Fruit fly (Drosophila melanogaster) whole organism, prepupa: ENCODE results near the gene Tim17b2.

Experiments
- Blimp-1 ChIP-seq: fragments of 200-800 bp; sonication (Bioruptor generic); optimal IDR thresholded peaks from 3 replicates; lab custom pipeline; 2017; ENCODE audit warnings: missing biosample characterization, missing genetic modification characterization, mild to moderate bottlenecking, moderate library complexity, missing genetic modification reagents
- CG10631 ChIP-seq: fragments of 200-800 bp; sonication (Bioruptor generic); optimal IDR thresholded peaks from 2 replicates; lab custom pipeline; 2016; ENCODE audit warnings: missing biosample characterization, missing genetic modification characterization
- CG10669 ChIP-seq: fragments of 200-800 bp; sonication (Bioruptor generic); optimal IDR thresholded peaks from 3 replicates; lab custom pipeline; 2018; ENCODE audit warnings: missing biosample characterization, mild to moderate bottlenecking, missing genetic modification characterization, moderate library complexity
- CG11294 ChIP-seq: fragments of 200-800 bp; sonication (Bioruptor generic); IDR thresholded peaks from 2 replicates; pipeline ENCODE4 v1.3.6; 2022; ENCODE audit warnings: missing biosample characterization, missing genetic modification characterization
- CG15336 ChIP-seq: fragments of 200-800 bp; sonication (Bioruptor generic); IDR thresholded peaks from 2 replicates; pipeline ENCODE4 v1.3.6; 2022; ENCODE audit warnings: missing biosample characterization, missing genetic modification characterization
- CG16779 ChIP-seq: fragments of 200-800 bp; sonication (Bioruptor generic); optimal IDR thresholded peaks from 3 replicates; lab custom pipeline; 2017; ENCODE audit warnings: missing biosample characterization, mild to moderate bottlenecking, missing genetic modification characterization
- CG3032 ChIP-seq: fragments of 200-800 bp; optimal IDR thresholded peaks from 2 replicates; lab custom pipeline; 2019; ENCODE audit warnings: missing biosample characterization, mild to moderate bottlenecking, missing genetic modification characterization, moderate library complexity
- CG31627 ChIP-seq: fragments of 200-800 bp; sonication (Bioruptor generic); optimal IDR thresholded peaks from 3 replicates; lab custom pipeline; 2016; ENCODE audit warnings: missing biosample characterization, missing genetic modification characterization
- CG32006 ChIP-seq: fragments of 200-800 bp; sonication (Bioruptor generic); optimal IDR thresholded peaks from 3 replicates; lab custom pipeline; 2017; ENCODE audit warnings: missing biosample characterization, mild to moderate bottlenecking, missing genetic modification characterization
- CG34406 ChIP-seq: fragments of 200-800 bp; sonication (Bioruptor generic); optimal IDR thresholded peaks from 3 replicates; lab custom pipeline; 2016; ENCODE audit warnings: missing biosample characterization, missing genetic modification characterization
- CG3919 ChIP-seq: fragments of 200-800 bp; sonication (Bioruptor generic); optimal IDR thresholded peaks from 3 replicates; lab custom pipeline; 2016; ENCODE audit warnings: missing biosample characterization, missing genetic modification characterization
- CG4318 ChIP-seq: fragments of 200-800 bp; sonication (Bioruptor generic); optimal IDR thresholded peaks from 3 replicates; lab custom pipeline; 2017; ENCODE audit warnings: missing biosample characterization, mild to moderate bottlenecking, missing genetic modification characterization
- CG6163 ChIP-seq: fragments of 200-800 bp; sonication (Bioruptor generic); IDR thresholded peaks from 3 replicates; pipeline ENCODE4 v1.3.6; 2022; ENCODE audit warnings: missing biosample characterization, missing genetic modification characterization
- CG6276 ChIP-seq: fragments of 200-800 bp; sonication (Bioruptor generic); optimal IDR thresholded peaks from 2 replicates; lab custom pipeline; 2017; ENCODE audit warnings: missing biosample characterization, mild to moderate bottlenecking, missing genetic modification characterization
- CG6792 ChIP-seq: fragments of 200-800 bp; sonication (Bioruptor generic); optimal IDR thresholded peaks from 3 replicates; lab custom pipeline; 2016; ENCODE audit warnings: missing biosample characterization, missing genetic modification characterization
- CG6808 ChIP-seq: fragments of 200-800 bp; sonication (Bioruptor generic); optimal IDR thresholded peaks from 3 replicates; lab custom pipeline; 2017; ENCODE audit warnings: missing biosample characterization, missing genetic modification characterization, mild to moderate bottlenecking, moderate library complexity, missing genetic modification reagents
- CG7368 ChIP-seq: fragments of 200-800 bp; sonication (Bioruptor generic); optimal IDR thresholded peaks from 3 replicates; lab custom pipeline; 2016; ENCODE audit warnings: missing biosample characterization, missing genetic modification characterization
- CG8119 ChIP-seq: fragments of 200-800 bp; sonication (Bioruptor generic); IDR thresholded peaks from 3 replicates; pipeline ENCODE4 v1.3.6; 2022; ENCODE audit warnings: missing biosample characterization, missing genetic modification characterization
- CG8319 ChIP-seq: fragments of 200-800 bp; sonication (Bioruptor generic); optimal IDR thresholded peaks from 3 replicates; lab custom pipeline; 2016; ENCODE audit warnings: missing biosample characterization, missing genetic modification characterization
- CG9139 ChIP-seq: fragments of 200-800 bp; sonication (Bioruptor generic); optimal IDR thresholded peaks from 3 replicates; lab custom pipeline; 2017; ENCODE audit warnings: missing biosample characterization, mild to moderate bottlenecking, missing genetic modification characterization
- Eip75B ChIP-seq: fragments of 200-800 bp; sonication (Bioruptor generic); optimal IDR thresholded peaks from 3 replicates; lab custom pipeline; 2016; ENCODE audit warnings: missing biosample characterization, missing genetic modification characterization
- Eip78C ChIP-seq: fragments of 200-800 bp; sonication (Bioruptor generic); peaks from one replicate; lab custom pipeline; 2016; ENCODE audit warnings: missing biosample characterization, missing genetic modification characterization
- Ets21C ChIP-seq: fragments of 200-800 bp; sonication (Bioruptor generic); optimal IDR thresholded peaks from 3 replicates; lab custom pipeline; 2016; ENCODE audit warnings: missing biosample characterization, missing genetic modification characterization
- Ets96B ChIP-seq: fragments of 200-800 bp; optimal IDR thresholded peaks from 2 replicates; lab custom pipeline; 2019; ENCODE audit warnings: missing biosample characterization, mild to moderate bottlenecking, missing genetic modification characterization, moderate library complexity
- Hr38 ChIP-seq: sonication (Bioruptor generic); optimal IDR thresholded peaks from 2 replicates; lab custom pipeline; 2016; ENCODE audit warnings: missing biosample characterization, missing genetic modification characterization
- Hr39 ChIP-seq: fragments of 200-800 bp; sonication (Bioruptor generic); optimal IDR thresholded peaks from 2 replicates; lab custom pipeline; 2016; ENCODE audit warnings: missing biosample characterization, missing genetic modification characterization
- Hr4 ChIP-seq: fragments of 200-800 bp; sonication (Bioruptor generic); optimal IDR thresholded peaks from 3 replicates; lab custom pipeline; 2016; ENCODE audit warnings: missing biosample characterization, missing genetic modification characterization
- Lpt ChIP-seq: fragments of 200-800 bp; sonication (Bioruptor generic); optimal IDR thresholded peaks from 3 replicates; lab custom pipeline; 2016; ENCODE audit warnings: missing biosample characterization, missing genetic modification characterization
- Met ChIP-seq: fragments of 200-800 bp; sonication (Bioruptor generic); optimal IDR thresholded peaks from 3 replicates; lab custom pipeline; 2016; ENCODE audit warnings: missing biosample characterization, missing genetic modification characterization
- OdsH ChIP-seq: fragments of 200-800 bp; sonication (Bioruptor generic); optimal IDR thresholded peaks from 3 replicates; lab custom pipeline; 2016; ENCODE audit warnings: missing biosample characterization, missing genetic modification characterization
- Smox ChIP-seq: fragments of 200-800 bp; sonication (Bioruptor generic); optimal IDR thresholded peaks from 3 replicates; lab custom pipeline; 2016; ENCODE audit warnings: missing biosample characterization, missing genetic modification characterization
- Sox14 ChIP-seq: fragments of 200-800 bp; sonication (Bioruptor generic); optimal IDR thresholded peaks from 3 replicates; lab custom pipeline; 2016; ENCODE audit warnings: missing biosample characterization, missing genetic modification characterization
- Sox15 ChIP-seq: fragments of 200-800 bp; sonication (Bioruptor generic); optimal IDR thresholded peaks from 3 replicates; lab custom pipeline; 2016; ENCODE audit warnings: missing biosample characterization, missing genetic modification characterization
- achi ChIP-seq: fragments of 200-800 bp; sonication (Bioruptor generic); optimal IDR thresholded peaks from 3 replicates; lab custom pipeline; 2016; ENCODE audit warnings: missing biosample characterization, missing genetic modification characterization
- acj6 ChIP-seq: fragments of 200-800 bp; sonication (Bioruptor generic); optimal IDR thresholded peaks from 3 replicates; lab custom pipeline; 2016; ENCODE audit warnings: missing biosample characterization, missing genetic modification characterization
- cyc ChIP-seq: fragments of 200-800 bp; sonication (Bioruptor generic); optimal IDR thresholded peaks from 3 replicates; lab custom pipeline; 2016; ENCODE audit warnings: missing biosample characterization, missing genetic modification characterization
- dac ChIP-seq: fragments of 200-800 bp; sonication (Bioruptor generic); optimal IDR thresholded peaks from 2 replicates; lab custom pipeline; 2017; ENCODE audit warnings: missing biosample characterization, mild to moderate bottlenecking, missing genetic modification characterization
- dsx ChIP-seq: fragments of 200-800 bp; optimal IDR thresholded peaks from 3 replicates; lab custom pipeline; 2019; ENCODE audit warnings: missing biosample characterization, mild to moderate bottlenecking, missing genetic modification characterization, moderate library complexity; ENCODE audit not compliant: poor library complexity, severe bottlenecking
- eg ChIP-seq: fragments of 200-800 bp; sonication (Bioruptor generic); IDR thresholded peaks from 3 replicates; pipeline ENCODE4 v1.3.6; 2022; ENCODE audit warnings: missing biosample characterization, missing genetic modification characterization
- esn ChIP-seq: fragments of 200-800 bp; sonication (Bioruptor generic); optimal IDR thresholded peaks from 2 replicates; lab custom pipeline; 2016; ENCODE audit warnings: missing biosample characterization, mild to moderate bottlenecking, missing genetic modification characterization, moderate library complexity
- fd59A ChIP-seq: fragments of 200-800 bp; sonication (Bioruptor generic); optimal IDR thresholded peaks from 2 replicates; lab custom pipeline; 2017; ENCODE audit warnings: missing biosample characterization, mild to moderate bottlenecking, missing genetic modification characterization, missing genetic modification reagents
- fd85E ChIP-seq: fragments of 200-800 bp; sonication (Bioruptor generic); optimal IDR thresholded peaks from 3 replicates; lab custom pipeline; 2016; ENCODE audit warnings: missing biosample characterization, missing genetic modification characterization
- fkh ChIP-seq: fragments of 200-800 bp; sonication (Bioruptor generic); optimal IDR thresholded peaks from 3 replicates; lab custom pipeline; 2017; ENCODE audit warnings: missing biosample characterization, mild to moderate bottlenecking, missing genetic modification characterization, moderate library complexity
- lz ChIP-seq: fragments of 200-800 bp; sonication (Bioruptor generic); optimal IDR thresholded peaks from 3 replicates; lab custom pipeline; 2016; ENCODE audit warnings: missing biosample characterization, missing genetic modification characterization
- net ChIP-seq: fragments of 200-800 bp; sonication (Bioruptor generic); optimal IDR thresholded peaks from 3 replicates; lab custom pipeline; 2016; ENCODE audit warnings: missing biosample characterization, missing genetic modification characterization
- pdm3 ChIP-seq: fragments of 200-800 bp; sonication (Bioruptor generic); optimal IDR thresholded peaks from 3 replicates; lab custom pipeline; 2016; ENCODE audit warnings: missing biosample characterization, missing genetic modification characterization
- salr ChIP-seq, 2 experiments: fragments of 200-800 bp; sonication (Bioruptor generic); optimal IDR thresholded peaks; 3 replicates each; lab custom pipeline; 2016 to 2018; ENCODE audit warnings: missing biosample characterization in 2 of 2, missing genetic modification characterization in 2 of 2, mild to moderate bottlenecking in 1 of 2
- spab ChIP-seq: fragments of 200-800 bp; sonication (Bioruptor generic); optimal IDR thresholded peaks from 2 replicates; lab custom pipeline; 2017; ENCODE audit warnings: missing biosample characterization, mild to moderate bottlenecking, missing genetic modification characterization, missing genetic modification reagents
- svp ChIP-seq: fragments of 200-800 bp; sonication (Bioruptor generic); peaks from one replicate; lab custom pipeline; 2016; ENCODE audit warnings: missing biosample characterization, missing genetic modification characterization
- topi ChIP-seq: fragments of 200-800 bp; sonication (Bioruptor generic); optimal IDR thresholded peaks from 3 replicates; lab custom pipeline; 2016; ENCODE audit warnings: missing biosample characterization, missing genetic modification characterization

The Tim17b2 gene

DNA sequence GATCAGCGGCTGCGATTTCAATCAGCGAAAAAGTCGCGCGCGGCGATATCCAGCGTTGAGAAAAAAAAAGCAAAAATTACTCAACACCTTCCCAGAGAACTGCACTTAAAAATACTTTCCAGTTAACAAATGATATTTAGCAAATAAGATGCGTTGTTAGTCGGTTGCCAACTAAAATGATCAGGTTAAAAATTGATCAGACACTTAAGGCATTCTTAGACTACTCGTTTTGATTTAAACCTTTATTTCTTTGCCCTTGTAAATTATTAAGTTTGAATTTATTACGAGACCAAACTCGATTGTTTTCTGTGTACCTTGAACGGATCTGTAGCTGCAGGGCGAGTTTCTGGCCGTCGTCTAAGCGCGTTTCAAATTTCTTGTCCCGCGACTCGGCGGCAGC, 18.6 kb upstream of the Tim17b2 start (continued):
- TF ChIP-seq CG11294 (GFP tag; lab: Robert Waterston, UW) (no peak), Met (peak; percentile 41), CG15336 (GFP tag; lab: Robert Waterston, UW) (peak; percentile 72), svp (peak; percentile 72), CG8319 (no peak), CG6276 (GFP tag; lab: Kevin White, UChicago) (peak; percentile 67), Ets96B (tag; lab: Kevin White, UChicago) (no peak), esn (peak; percentile 48)

DNA sequence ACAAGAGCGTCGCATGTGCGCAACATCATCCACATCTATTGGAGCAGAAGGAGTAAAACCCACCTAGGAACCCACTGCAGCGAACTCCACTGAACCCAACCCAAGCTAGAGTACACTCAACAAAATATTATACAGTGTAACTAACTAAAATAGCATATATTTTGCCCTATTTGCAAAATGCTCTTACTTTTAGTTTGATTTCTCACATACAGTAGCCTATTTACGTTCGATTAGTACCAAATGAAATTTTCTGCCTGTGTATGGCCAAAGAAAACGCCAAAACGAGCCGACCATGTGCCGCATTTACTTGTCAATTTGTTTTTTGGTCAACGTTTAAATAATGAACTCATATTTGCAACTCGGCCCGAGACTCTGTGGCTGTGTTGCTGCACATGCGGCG, 15.8 kb upstream of the Tim17b2 start:
- TF ChIP-seq Sox14 (peak; percentile 11), fd85E (GFP tag; lab: Kevin White, UChicago) (no peak), Eip75B (GFP tag; lab: Kevin White, UChicago) (no peak), Met (no peak), Eip78C (GFP tag; lab: Kevin White, UChicago) (peak; percentile 55), CG15336 (GFP tag; lab: Robert Waterston, UW) (peak; percentile 58), Smox (GFP tag; lab: Kevin White, UChicago) (no peak), net (GFP tag; lab: Kevin White, UChicago) (no peak), esn (no peak), Blimp-1 (no peak), CG11294 (GFP tag; lab: Robert Waterston, UW) (no peak), svp (no peak), CG6163 (GFP tag; lab: Robert Waterston, UW) (peak; percentile 59; the same call in 2 of the 3 replicates), CG32006 (peak; percentile 43), CG6808 (GFP tag; lab: Kevin White, UChicago) (no peak), CG7368 (GFP tag; lab: Kevin White, UChicago) (no peak), CG8119 (peak; percentile 65), cyc (GFP tag; lab: Kevin White, UChicago) (no peak), CG6792 (no peak), CG10669 (GFP tag; lab: Kevin White, UChicago) (no peak), CG3919 (GFP tag; lab: Kevin White, UChicago) (peak; percentile 12), CG31627 (GFP tag; lab: Kevin White, UChicago) (no peak), CG9139 (GFP tag; lab: Kevin White, UChicago) (no peak), dac (no peak), Hr4 (GFP tag; lab: Kevin White, UChicago) (peak; percentile 32), fd59A (GFP tag; lab: Kevin White, UChicago) (no peak), spab (GFP tag; lab: Kevin White, UChicago) (no peak), CG16779 (tag; lab: Kevin White, UChicago) (no peak), achi (GFP tag; lab: Kevin White, UChicago) (no peak), Sox15 (GFP tag; lab: Kevin White, UChicago) (no peak), OdsH (GFP tag; lab: Kevin White, UChicago) (peak; percentile 10), topi (no peak), Ets96B (tag; lab: Kevin White, UChicago) (peak; percentile 11), fkh (GFP tag; lab: Kevin White, UChicago) (no peak), CG6276 (GFP tag; lab: Kevin White, UChicago) (peak; percentile 11), Ets21C (GFP tag; lab: Kevin White, UChicago) (no peak), lz (GFP tag; lab: Kevin White, UChicago) (no peak), CG8319 (no peak), CG3032 (tag; lab: Kevin White, UChicago) (no peak), dsx (GFP tag; lab: Kevin White, UChicago) (no peak), acj6 (GFP tag; lab: Kevin White, UChicago) (no peak), pdm3 (GFP tag; lab: Kevin White, UChicago) (peak; percentile 49), CG10631 (GFP tag; lab: Kevin White, UChicago) (peak; percentile 2), Lpt (no peak), eg (GFP tag; lab: Robert Waterston, UW) (peak; percentile 57; the same call in 2 of the 3 replicates), Hr39 (peak; percentile 4), CG4318 (GFP tag; lab: Kevin White, UChicago) (no peak), salr (GFP tag; optimal IDR thresholded peaks at IDR 0.05; lab: Kevin White, UChicago) (no peak), Hr38 (GFP tag; lab: Kevin White, UChicago) (no peak), CG34406 (GFP tag; lab: Kevin White, UChicago) (no peak)
